Fruit fly (Drosophila melanogaster) whole organism, pupa: ENCODE data around the gene fng.

Experiments
- CG10348 ChIP-seq: fragments of 200-800 bp; sonication (Bioruptor generic); IDR thresholded peaks from 2 replicates; pipeline ENCODE4 v1.3.6; 2022; ENCODE audit warnings: missing biosample characterization, missing genetic modification characterization
- CG17806 ChIP-seq: fragments of 200-800 bp; sonication (Bioruptor generic); optimal IDR thresholded peaks from 2 replicates; lab custom pipeline; 2018; ENCODE audit warnings: missing biosample characterization, mild to moderate bottlenecking, missing genetic modification characterization, moderate library complexity
- CG32121 ChIP-seq: fragments of 200-800 bp; sonication (Bioruptor generic); IDR thresholded peaks from 2 replicates; pipeline ENCODE4 v1.3.6; 2022; ENCODE audit warnings: missing biosample characterization, missing genetic modification characterization
- CG34367 ChIP-seq: fragments of 200-800 bp; sonication (Bioruptor generic); optimal IDR thresholded peaks from 2 replicates; lab custom pipeline; 2018; ENCODE audit warnings: missing biosample characterization, mild to moderate bottlenecking, missing genetic modification characterization
- CG4496 ChIP-seq: fragments of 200-800 bp; sonication (Bioruptor generic); IDR thresholded peaks from 3 replicates; pipeline ENCODE4 v1.3.6; 2022; ENCODE audit warnings: missing biosample characterization, missing genetic modification characterization
- CG8301 ChIP-seq: fragments of 200-800 bp; sonication (Bioruptor generic); optimal IDR thresholded peaks from 2 replicates; lab custom pipeline; 2018; ENCODE audit warnings: missing biosample characterization, mild to moderate bottlenecking, missing genetic modification characterization
- EcR ChIP-seq: fragments of 200-800 bp; sonication (Bioruptor generic); optimal IDR thresholded peaks from 3 replicates; lab custom pipeline; 2019; ENCODE audit warnings: missing biosample characterization, missing genetic modification characterization, mild to moderate bottlenecking, moderate library complexity, missing genetic modification reagents
- Pif1A ChIP-seq: fragments of 200-800 bp; sonication (Bioruptor generic); optimal IDR thresholded peaks from 3 replicates; lab custom pipeline; 2016; ENCODE audit warnings: missing biosample characterization, missing genetic modification characterization
- Pif1B ChIP-seq: fragments of 200-800 bp; sonication (Bioruptor generic); optimal IDR thresholded peaks from 3 replicates; lab custom pipeline; 2016; ENCODE audit warnings: missing biosample characterization, missing genetic modification characterization
- gl ChIP-seq: fragments of 200-800 bp; sonication (Bioruptor generic); optimal IDR thresholded peaks from 2 replicates; lab custom pipeline; 2018; ENCODE audit warnings: missing biosample characterization, mild to moderate bottlenecking, missing genetic modification characterization
- rn ChIP-seq: fragments of 200-800 bp; sonication (Bioruptor generic); IDR thresholded peaks from 2 replicates; pipeline ENCODE4 v1.3.6; 2022; ENCODE audit warnings: missing biosample characterization, missing genetic modification characterization

DNA sequence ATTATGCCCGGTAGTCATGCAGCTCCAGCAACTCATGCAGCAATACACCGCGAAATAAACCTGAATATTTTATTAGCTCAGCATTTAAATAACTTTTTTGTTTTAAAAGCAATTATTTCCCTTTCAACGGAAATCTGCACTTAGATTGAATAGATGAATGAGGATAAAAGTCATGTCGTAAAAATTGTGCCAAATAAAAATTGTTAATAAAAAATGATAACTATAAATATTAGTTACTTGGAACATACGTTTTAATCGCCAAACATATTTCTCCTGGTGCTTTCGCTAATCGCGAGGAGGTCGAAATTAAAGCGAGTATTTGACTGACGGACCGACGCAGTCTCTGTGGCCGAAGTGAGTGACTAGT, 2.8 kb upstream of the fng start:
- no peak for TF ChIP-seq CG4496 (GFP tag; lab: Robert Waterston, UW)
- TF ChIP-seq gl: peak; percentile 40
- peak; percentile 27 for TF ChIP-seq Pif1B (GFP tag; lab: Kevin White, UChicago)
- no peak for TF ChIP-seq rn (GFP tag; lab: Robert Waterston, UW)
- TF ChIP-seq CG34367: peak; percentile 77
- TF ChIP-seq CG17806 (tag; lab: Kevin White, UChicago): peak; percentile 73
- TF ChIP-seq EcR (GFP tag; lab: Kevin White, UChicago): no peak
- TF ChIP-seq CG32121 (GFP tag; lab: Robert Waterston, UW): peak; percentile 16; the same call in 1 of the 2 replicates
- peak; percentile 62 for TF ChIP-seq CG8301 (tag; lab: Kevin White, UChicago)
- peak; percentile 58 for TF ChIP-seq Pif1A (GFP tag; lab: Kevin White, UChicago)
- no peak for TF ChIP-seq CG10348 (GFP tag; lab: Robert Waterston, UW)
